Worm (Caenorhabditis elegans): ENCODE data around the gene ZC239.5.

DNA sequence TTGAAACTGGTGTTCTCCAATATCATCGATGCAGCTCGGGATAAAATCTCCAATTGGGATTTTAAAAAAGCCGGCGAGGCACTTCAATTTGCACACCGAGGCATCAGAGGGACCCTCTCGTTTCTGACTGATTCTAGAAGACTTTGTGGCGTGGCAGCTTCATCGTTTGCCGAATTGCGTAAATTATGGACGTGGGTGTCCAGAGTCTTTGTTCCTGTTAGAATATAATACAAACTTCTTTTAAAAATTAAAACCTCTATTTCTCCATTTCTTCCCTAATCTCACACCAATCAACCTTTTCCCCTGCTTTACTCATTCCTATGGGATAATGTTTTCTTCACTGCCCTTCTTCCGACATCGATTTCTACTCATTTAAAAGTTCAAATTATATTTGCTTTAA, at the start of gene ZC239.5:
- TF ChIP-seq C17E4.6 (GFP tag; IDR thresholded peaks at IDR 0.05) (no peak), Y67H2A.10 (GFP tag; conservative IDR thresholded peaks at IDR 0.05) (no peak), ama-1 (optimal IDR thresholded peaks at IDR 0.05) (no peak), ama-1 (GFP tag; optimal IDR thresholded peaks at IDR 0.05) (no peak), lin-26 (GFP tag; IDR thresholded peaks at IDR 0.05) (no peak), unc-62 (GFP tag; optimal IDR thresholded peaks at IDR 0.05) (no peak), F57C9.4 (tag; optimal IDR thresholded peaks at IDR 0.05) (no peak), nfya-1 (tag; optimal IDR thresholded peaks at IDR 0.05; ENCODE audit: borderline replicate concordance, insufficient read depth) (no peak), fkh-3 (tag; optimal IDR thresholded peaks at IDR 0.05) (no peak), lin-40 (tag; optimal IDR thresholded peaks at IDR 0.05) (no peak), ztf-26 (tag; optimal IDR thresholded peaks at IDR 0.05) (no peak), zfh-2 (GFP tag; conservative IDR thresholded peaks at IDR 0.05) (no peak), ccch-3 (GFP tag; optimal IDR thresholded peaks at IDR 0.05) (no peak), zim-3 (tag; optimal IDR thresholded peaks at IDR 0.05) (no peak)
